Worm (Caenorhabditis elegans) whole organism, dauer: ENCODE measurements around the gene K09H11.4.

Experiments used
- unc-62 ChIP-seq: sonication (generic microtip); optimal IDR thresholded peaks from 2 replicates; lab custom pipeline; 2017; ENCODE audit warnings: missing biosample characterization, missing genetic modification reagents, missing genetic modification characterization

The K09H11.4 gene

DNA sequence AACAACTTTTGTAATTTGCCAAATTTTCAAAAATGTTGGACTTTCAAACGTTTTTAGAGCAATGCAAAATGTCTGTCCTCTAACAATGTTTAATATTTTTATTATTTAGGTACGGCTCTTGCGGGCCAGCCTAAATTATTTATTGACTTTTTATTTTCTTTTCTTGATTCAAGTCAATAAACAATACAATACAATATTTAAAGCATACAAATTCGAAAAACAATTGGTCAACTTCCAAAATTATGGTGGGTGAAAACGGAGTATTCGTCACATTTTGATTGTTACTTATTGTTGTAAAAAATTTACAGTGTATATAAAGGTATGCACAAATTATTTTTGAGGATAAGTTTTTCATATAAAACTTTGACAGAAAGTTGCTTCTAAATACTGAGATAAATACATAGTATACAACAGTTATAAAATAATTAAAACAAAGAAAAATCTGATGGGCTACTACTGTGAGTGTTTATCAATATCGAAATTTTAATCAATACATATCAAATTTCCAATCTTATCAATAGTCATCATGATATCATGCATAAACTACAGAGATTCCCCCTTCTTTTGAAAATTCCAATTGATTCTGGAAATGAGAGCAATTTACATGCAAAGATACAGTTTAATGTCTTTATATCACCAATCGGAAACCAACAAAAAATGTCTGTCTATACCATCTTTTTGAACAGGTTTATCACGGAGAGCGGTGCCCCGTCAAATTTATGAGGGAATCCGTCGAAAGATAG is 34.5 kb downstream of the K09H11.4 start, which contains the start of gene F25B4.8:
Gene F25B4.8 (minus strand): TSS at position 51 of the 743 bp plus-strand sequence.
- TF ChIP-seq unc-62 (GFP tag; lab: Kevin White, UChicago) = no peak

DNA sequence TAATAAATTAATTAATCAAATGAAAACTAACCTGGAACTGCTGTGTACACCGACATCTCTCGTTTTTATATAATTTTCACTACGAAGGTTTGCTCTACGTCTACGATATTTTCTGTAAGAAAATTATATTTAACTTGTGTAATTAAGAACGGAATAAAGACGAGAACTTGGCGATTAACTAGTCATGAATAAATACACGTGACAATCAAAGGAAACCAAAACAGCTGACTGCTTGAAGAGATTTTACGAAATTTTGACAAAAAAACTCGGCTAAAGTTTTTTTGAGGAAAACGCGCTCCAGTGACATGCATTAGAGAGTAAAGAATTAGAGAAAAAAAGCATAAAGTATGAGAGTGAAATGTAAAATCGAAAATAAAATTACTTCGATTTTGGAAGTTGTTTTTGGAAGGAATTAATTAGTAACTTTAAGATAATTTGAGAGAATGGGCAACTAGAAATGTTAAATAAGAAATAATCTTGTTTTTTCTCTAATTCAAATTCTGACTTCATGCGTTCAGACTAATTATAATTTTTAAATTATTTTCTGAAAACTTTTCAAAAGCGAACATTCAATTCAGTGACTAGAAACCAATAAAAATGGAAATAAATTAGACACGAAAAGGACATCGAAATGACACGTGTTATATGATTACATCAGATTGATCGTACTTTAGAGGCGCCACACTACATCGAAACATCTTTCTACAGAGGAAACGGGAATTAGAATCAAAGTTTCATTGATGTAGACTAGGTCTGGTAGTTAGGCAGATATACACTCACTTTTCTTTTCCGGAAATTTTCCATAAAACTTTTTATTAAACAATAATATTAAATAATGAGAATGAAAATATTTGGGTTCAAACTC is 39.0 kb downstream of the K09H11.4 start, which contains the start of gene F25B4.7:
Gene F25B4.7 (minus strand): TSS at position 112 of the 865 bp plus-strand sequence.
- no peak for TF ChIP-seq unc-62 (GFP tag; lab: Kevin White, UChicago)

ce11 chrV:5684534-5684933 is 41.8 kb downstream of the K09H11.4 start, which contains the start of the genes hmgs-1 and F25B4.4:
hmgs-1 (minus strand) TSS chrV:5684589.
F25B4.4 (plus strand) TSS chrV:5684873.
- TF ChIP-seq unc-62 (GFP tag; lab: Kevin White, UChicago) = no peak

DNA sequence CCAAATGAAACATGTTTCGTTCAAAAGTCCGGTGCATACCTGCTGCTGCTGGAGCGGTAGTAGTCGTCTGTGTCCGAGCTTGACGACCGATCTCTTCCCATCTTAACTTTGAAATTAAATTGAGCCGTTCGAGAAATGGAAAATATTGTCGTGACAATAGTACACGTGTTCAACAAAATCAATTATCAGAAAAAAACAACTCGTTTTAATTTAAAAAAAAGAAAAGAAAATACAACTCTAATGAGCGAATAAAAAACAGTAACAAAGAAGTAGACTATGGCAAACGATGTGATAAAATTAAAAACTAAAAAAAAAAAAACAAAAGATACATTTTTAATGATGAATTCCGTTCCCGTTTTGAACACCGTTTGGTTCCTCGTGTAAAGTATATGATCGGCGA is 43.8 kb downstream of the K09H11.4 start, which contains the start of gene prp-39:
Gene prp-39 (minus strand): TSS at position 101 of the 400 bp plus-strand sequence.
- no peak for TF ChIP-seq unc-62 (GFP tag; lab: Kevin White, UChicago)

DNA sequence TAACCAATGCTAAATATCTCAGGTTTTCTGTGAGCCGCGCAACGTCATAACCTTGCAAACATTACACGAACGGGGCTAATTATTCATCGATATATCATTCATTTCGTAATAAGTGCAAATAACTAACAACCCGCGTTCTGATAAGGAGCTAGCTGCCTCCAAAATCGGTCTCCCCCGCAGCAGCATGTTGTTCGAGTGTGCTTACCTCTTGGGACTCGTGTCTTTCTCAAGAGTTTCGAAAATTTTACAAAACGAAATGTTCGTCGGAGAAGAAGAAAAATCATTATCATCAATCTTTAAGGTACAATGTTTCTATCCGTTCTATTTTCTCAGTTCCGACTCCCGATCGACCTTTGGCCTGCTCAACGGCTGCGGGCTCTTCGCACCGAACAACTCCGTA is 48.4 kb downstream of the K09H11.4 start:
- no peak for TF ChIP-seq unc-62 (GFP tag; lab: Kevin White, UChicago)

DNA sequence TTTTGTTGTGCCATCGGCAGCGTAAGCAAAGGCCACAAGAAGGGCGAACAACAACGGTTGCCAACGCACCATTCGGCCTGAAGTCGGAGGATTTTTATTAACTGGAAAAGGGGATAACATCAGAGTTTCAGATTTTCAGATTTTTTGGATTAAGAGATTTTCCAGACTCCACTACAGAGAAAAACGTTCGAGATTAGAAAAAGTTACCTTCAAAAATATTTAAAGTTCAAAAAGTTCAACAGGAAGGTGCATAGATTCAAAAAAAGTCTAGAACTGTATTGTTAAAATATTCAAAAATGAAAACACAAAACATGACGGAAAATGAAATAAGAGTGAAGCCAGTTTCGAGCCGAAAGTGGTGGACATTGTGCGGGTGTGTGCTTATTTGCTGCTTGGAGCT is 50.4 kb downstream of the K09H11.4 start, which contains the start of gene pqn-13:
Gene pqn-13 (minus strand): TSS at position 101 of the 400 bp plus-strand sequence.
- TF ChIP-seq unc-62 (GFP tag; lab: Kevin White, UChicago) = no peak
